Fruit fly (Drosophila melanogaster) whole organism, wandering third instar larva: ENCODE data around the gene Arr2.

ENCODE experiments used
- GATAd ChIP-seq: sonication (Bioruptor generic); optimal IDR thresholded peaks from 2 replicates; lab custom pipeline; 2016; ENCODE audit warnings: missing biosample characterization, missing genetic modification characterization
- Hr78 ChIP-seq: fragments of >200 bp; optimal IDR thresholded peaks from 2 replicates; lab custom pipeline; 2017; ENCODE audit warnings: missing biosample characterization, missing genetic modification characterization
- Mio ChIP-seq: sonication (Bioruptor generic); optimal IDR thresholded peaks from 2 replicates; lab custom pipeline; 2016; ENCODE audit warnings: missing biosample characterization, missing genetic modification characterization
- Myc ChIP-seq: fragments of >200 bp; optimal IDR thresholded peaks from 2 replicates; lab custom pipeline; 2017
- N ChIP-seq: fragments of >200 bp; optimal IDR thresholded peaks from 2 replicates; lab custom pipeline; 2018; ENCODE audit warnings: missing biosample characterization, missing external identifiers, missing genetic modification characterization
- OdsH ChIP-seq: fragments of 200-800 bp; sonication (Bioruptor generic); optimal IDR thresholded peaks from 2 replicates; lab custom pipeline; 2016; ENCODE audit warnings: missing biosample characterization, mild to moderate bottlenecking, missing genetic modification characterization
- br ChIP-seq: fragments of 200-800 bp; sonication (Bioruptor generic); optimal IDR thresholded peaks from 2 replicates; lab custom pipeline; 2016; ENCODE audit warnings: missing biosample characterization, missing genetic modification characterization
- brk ChIP-seq: fragments of 200-800 bp; sonication (Bioruptor generic); optimal IDR thresholded peaks from 2 replicates; lab custom pipeline; 2016; ENCODE audit warnings: missing biosample characterization, mild to moderate bottlenecking, missing genetic modification characterization
- ey ChIP-seq: fragments of 200-800 bp; sonication (Bioruptor generic); optimal IDR thresholded peaks from 2 replicates; lab custom pipeline; 2016; ENCODE audit warnings: missing biosample characterization, missing genetic modification characterization
- pan ChIP-seq: fragments of >200 bp; optimal IDR thresholded peaks from 2 replicates; lab custom pipeline; 2017
- rgr ChIP-seq: fragments of 200-800 bp; sonication (Bioruptor generic); optimal IDR thresholded peaks from 3 replicates; lab custom pipeline; 2016; ENCODE audit warnings: missing biosample characterization, mild to moderate bottlenecking, missing genetic modification characterization
- sage ChIP-seq: fragments of 200-800 bp; sonication (Bioruptor generic); optimal IDR thresholded peaks from 2 replicates; lab custom pipeline; 2016; ENCODE audit warnings: missing biosample characterization, mild to moderate bottlenecking, missing genetic modification characterization
- tai ChIP-seq: sonication (Bioruptor generic); optimal IDR thresholded peaks from 2 replicates; lab custom pipeline; 2016; ENCODE audit warnings: missing biosample characterization, missing genetic modification characterization

- no peak for TF ChIP-seq Hr78
- TF ChIP-seq pan (lab: Kevin White, UChicago): no peak
- TF ChIP-seq rgr (GFP tag; lab: Kevin White, UChicago): no peak
- TF ChIP-seq ey (GFP tag; lab: Kevin White, UChicago): no peak
- no peak for TF ChIP-seq Myc (lab: Kevin White, UChicago)
- TF ChIP-seq OdsH (GFP tag; lab: Kevin White, UChicago): no peak
- TF ChIP-seq tai (GFP tag; lab: Kevin White, UChicago): no peak
- no peak for TF ChIP-seq N (GFP tag; lab: Kevin White, UChicago)
- no peak for TF ChIP-seq Mio (GFP tag; lab: Kevin White, UChicago)
- TF ChIP-seq sage (GFP tag; lab: Kevin White, UChicago): no peak
- TF ChIP-seq br (GFP tag; lab: Kevin White, UChicago): no peak
- no peak for TF ChIP-seq brk (GFP tag; lab: Kevin White, UChicago)
- no peak for TF ChIP-seq GATAd
These were observed 7.7 kb downstream of the Arr2 start for dm6 chr3L:8641049-8641448.
